Worm (Caenorhabditis elegans) whole organism, L2 larva: ENCODE data around the gene K09C4.10.

Experiments
- C34F6.9 ChIP-seq: fragments of 150-350 bp; optimal IDR thresholded peaks from 2 replicates; lab custom pipeline; 2014; ENCODE audit warnings: missing biosample characterization, missing genetic modification characterization
- F13H6.1 ChIP-seq: sonication (generic microtip); optimal IDR thresholded peaks from 2 replicates; lab custom pipeline; 2016; ENCODE audit warnings: missing genetic modification characterization, missing compliant biosample characterization
- Y55F3AM.14 ChIP-seq: fragments of 200-800 bp; sonication (Bioruptor generic); optimal IDR thresholded peaks from 2 replicates; lab custom pipeline; 2018; ENCODE audit warnings: mild to moderate bottlenecking, missing genetic modification characterization, missing compliant biosample characterization
- aly-2 ChIP-seq: fragments of 150-350 bp; optimal IDR thresholded peaks from 2 replicates; lab custom pipeline; 2014; ENCODE audit warnings: missing biosample characterization, missing genetic modification characterization
- ceh-16 ChIP-seq: fragments of 150-350 bp; optimal IDR thresholded peaks from 2 replicates; lab custom pipeline; 2014; ENCODE audit warnings: missing biosample characterization, missing genetic modification characterization
- ceh-82 ChIP-seq: fragments of 150-350 bp; optimal IDR thresholded peaks from 2 replicates; lab custom pipeline; 2014; ENCODE audit warnings: missing biosample characterization, missing genetic modification characterization
- crh-2 ChIP-seq: sonication (generic microtip); optimal IDR thresholded peaks from 2 replicates; lab custom pipeline; 2017; ENCODE audit warnings: missing biosample characterization, missing genetic modification characterization
- dmd-4 ChIP-seq: sonication (generic microtip); optimal IDR thresholded peaks from 2 replicates; lab custom pipeline; 2017; ENCODE audit warnings: missing biosample characterization, missing genetic modification characterization
- egl-27 ChIP-seq: sonication (generic microtip); optimal IDR thresholded peaks from 3 replicates; lab custom pipeline; 2017; ENCODE audit warnings: missing biosample characterization, missing genetic modification reagents, missing genetic modification characterization
- elt-1 ChIP-seq: fragments of 150-350 bp; optimal IDR thresholded peaks from 2 replicates; lab custom pipeline; 2014; ENCODE audit warnings: missing biosample characterization, missing genetic modification characterization
- elt-3 ChIP-seq: sonication (generic microtip); optimal IDR thresholded peaks from 2 replicates; lab custom pipeline; 2017; ENCODE audit warnings: missing biosample characterization, missing genetic modification characterization
- fos-1 ChIP-seq: fragments of 150-350 bp; optimal IDR thresholded peaks from 2 replicates; lab custom pipeline; 2014; ENCODE audit warnings: missing biosample characterization, missing genetic modification characterization
- lin-39 ChIP-seq: fragments of 150-350 bp; optimal IDR thresholded peaks from 2 replicates; lab custom pipeline; 2014; ENCODE audit warnings: missing biosample characterization, missing genetic modification reagents, missing genetic modification characterization
- nhr-129 ChIP-seq: fragments of 150-350 bp; optimal IDR thresholded peaks from 2 replicates; lab custom pipeline; 2014; ENCODE audit warnings: missing biosample characterization, missing genetic modification characterization
- nhr-21 ChIP-seq: fragments of 150-350 bp; optimal IDR thresholded peaks from 2 replicates; lab custom pipeline; 2014; ENCODE audit warnings: missing biosample characterization, missing genetic modification characterization
- nhr-23 ChIP-seq: fragments of 150-350 bp; optimal IDR thresholded peaks from 2 replicates; lab custom pipeline; 2014; ENCODE audit warnings: missing biosample characterization, missing genetic modification reagents, missing genetic modification characterization
- nhr-6 ChIP-seq: fragments of 150-350 bp; optimal IDR thresholded peaks from 2 replicates; lab custom pipeline; 2014; ENCODE audit warnings: missing biosample characterization, missing genetic modification characterization
- nhr-77 ChIP-seq: fragments of 150-350 bp; optimal IDR thresholded peaks from 2 replicates; lab custom pipeline; 2014; ENCODE audit warnings: missing biosample characterization, missing genetic modification characterization
- sem-4 ChIP-seq: fragments of 150-350 bp; optimal IDR thresholded peaks from 2 replicates; lab custom pipeline; 2014; ENCODE audit warnings: missing biosample characterization, missing genetic modification reagents, missing genetic modification characterization
- skn-1 ChIP-seq: sonication (generic microtip); optimal IDR thresholded peaks from 2 replicates; lab custom pipeline; 2017; ENCODE audit warnings: missing biosample characterization, missing genetic modification characterization
- sma-9 ChIP-seq, 2 experiments: fragments of 150-350 bp in 1 of 2; sonication (generic microtip) in 1 of 2; optimal IDR thresholded peaks; 2 replicates each; lab custom pipeline; 2014 to 2016; ENCODE audit warnings: missing genetic modification characterization in 2 of 2, mild to moderate bottlenecking in 1 of 2, missing biosample characterization in 1 of 2, missing compliant biosample characterization in 1 of 2, missing genetic modification reagents in 1 of 2, moderate library complexity in 1 of 2
- snpc-4 ChIP-seq: fragments of 150-350 bp; optimal IDR thresholded peaks from 2 replicates; lab custom pipeline; 2014; ENCODE audit warnings: missing biosample characterization, missing genetic modification characterization
- unc-39 ChIP-seq: fragments of 150-350 bp; optimal IDR thresholded peaks from 2 replicates; lab custom pipeline; 2014; ENCODE audit warnings: missing biosample characterization, missing genetic modification characterization
- unc-55 ChIP-seq: fragments of 150-350 bp; sonication (generic microtip); optimal IDR thresholded peaks from 3 replicates; lab custom pipeline; 2014; ENCODE audit warnings: missing biosample characterization, missing genetic modification reagents, missing genetic modification characterization
- zag-1 ChIP-seq: fragments of 150-350 bp; optimal IDR thresholded peaks from 2 replicates; lab custom pipeline; 2014; ENCODE audit warnings: missing biosample characterization, missing genetic modification characterization

K09C4.10 gene

DNA sequence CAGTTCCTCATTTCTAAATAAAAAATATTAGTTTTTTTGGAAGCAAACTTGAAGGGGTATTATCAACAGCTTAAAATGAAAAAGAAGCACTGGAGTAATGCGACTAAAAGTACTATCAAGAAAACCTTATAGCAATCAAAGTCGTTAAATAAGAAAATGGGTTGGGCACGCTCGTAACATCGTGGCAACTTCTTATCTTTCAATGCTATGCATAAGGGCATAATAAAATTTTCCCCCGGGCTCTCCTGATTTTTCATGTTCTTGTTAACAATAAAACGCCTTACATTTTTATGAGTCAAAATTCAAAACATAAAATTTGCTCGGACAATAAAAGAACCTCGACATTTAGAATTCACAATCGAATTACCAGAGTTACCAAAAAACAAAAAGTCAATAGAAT, 36.4 kb downstream of the K09C4.10 start, which contains the start of gene irg-7:
Gene irg-7, minus strand, starts transcription at position 23 of the 400 bp plus-strand sequence.
- TF ChIP-seq dmd-4 (tag; lab: Kevin White, UChicago) (no peak), crh-2 (tag; lab: Kevin White, UChicago) (peak; percentile 59), sma-9 (GFP tag; optimal IDR thresholded peaks at IDR 0.05; lab: Kevin White, UChicago) (peak; percentile 14), sma-9 (tag; optimal IDR thresholded peaks at IDR 0.05; lab: Kevin White, UChicago) (no peak), fos-1 (tag; lab: Kevin White, UChicago) (peak; percentile 57), unc-39 (tag; lab: Kevin White, UChicago) (no peak), F13H6.1 (no peak)

DNA sequence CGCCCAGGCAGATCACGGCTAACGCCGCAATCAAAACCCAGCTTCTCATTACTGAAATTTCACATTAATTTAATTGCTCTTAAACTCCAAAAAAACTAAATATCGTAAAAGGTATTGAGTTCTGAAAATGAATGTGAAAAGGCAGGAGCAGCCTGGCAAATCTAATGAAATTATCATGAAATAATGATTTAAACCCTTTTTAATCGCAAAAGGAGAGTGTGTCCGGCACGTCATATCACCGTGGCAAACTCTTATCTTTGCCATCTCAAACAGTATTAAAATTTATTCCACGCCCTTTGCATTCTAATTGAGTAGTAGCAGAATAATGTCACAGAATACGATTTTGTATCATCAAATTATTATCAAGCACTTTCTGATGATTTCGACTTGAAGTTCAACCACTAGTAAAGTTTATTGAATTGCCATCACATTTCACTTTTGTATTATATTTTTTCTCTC, 44.6 kb downstream of the K09C4.10 start, which contains the start of gene F28B4.3:
Gene F28B4.3, minus strand, starts transcription at position 51 of the 459 bp plus-strand sequence.
- no peak for TF ChIP-seq C34F6.9 (tag; lab: Kevin White, UChicago)
- peak; percentile 95 for TF ChIP-seq fos-1 (tag; lab: Kevin White, UChicago)
- no peak for TF ChIP-seq dmd-4 (tag; lab: Kevin White, UChicago)
- peak; percentile 72 for TF ChIP-seq sma-9 (GFP tag; optimal IDR thresholded peaks at IDR 0.05; lab: Kevin White, UChicago)
- no peak for TF ChIP-seq sma-9 (tag; optimal IDR thresholded peaks at IDR 0.05; lab: Kevin White, UChicago)
- TF ChIP-seq crh-2 (tag; lab: Kevin White, UChicago): peak; percentile 85

ce11 chrX:3230575-3230974, 49.5 kb downstream of the K09C4.10 start:
- TF ChIP-seq dmd-4 (tag; lab: Kevin White, UChicago) (no peak), unc-55 (GFP tag; lab: Kevin White, UChicago) (no peak), zag-1 (tag; lab: Kevin White, UChicago) (no peak), nhr-77 (tag; lab: Kevin White, UChicago) (no peak), nhr-23 (tag; lab: Kevin White, UChicago) (no peak), nhr-6 (tag; lab: Kevin White, UChicago) (no peak), egl-27 (no peak), lin-39 (tag; lab: Kevin White, UChicago) (no peak), skn-1 (tag; lab: Kevin White, UChicago) (no peak), elt-3 (no peak), sma-9 (GFP tag; optimal IDR thresholded peaks at IDR 0.05; lab: Kevin White, UChicago) (no peak), sma-9 (tag; optimal IDR thresholded peaks at IDR 0.05; lab: Kevin White, UChicago) (no peak), nhr-21 (no peak), elt-1 (tag; lab: Kevin White, UChicago) (no peak), nhr-129 (tag; lab: Kevin White, UChicago) (no peak), sem-4 (tag; lab: Kevin White, UChicago) (no peak), aly-2 (tag; lab: Kevin White, UChicago) (no peak), ceh-16 (tag; lab: Kevin White, UChicago) (no peak)
- TF ChIP-seq, all 48 proteins: peak for 0

- TF ChIP-seq zag-1 (tag; lab: Kevin White, UChicago) (no peak), snpc-4 (no peak), unc-55 (GFP tag; lab: Kevin White, UChicago) (no peak), egl-27 (no peak), nhr-129 (tag; lab: Kevin White, UChicago) (no peak), dmd-4 (tag; lab: Kevin White, UChicago) (no peak), nhr-21 (no peak), ceh-82 (tag; lab: Kevin White, UChicago) (no peak)
- TF ChIP-seq, all 48 proteins: peak for 0
These were observed 51.3 kb downstream of the K09C4.10 start for ce11 chrX:3228701-3229100.

ce11 chrX:3226348-3227229, 53.4 kb downstream of the K09C4.10 start:
- TF ChIP-seq Y55F3AM.14 (GFP tag; lab: Kevin White, UChicago) (no peak), F13H6.1 (peak; percentile 28)
